Fruit fly (Drosophila melanogaster) whole organism, pupa: ENCODE results near the gene Vha14-2.

Experiments
- CG13204 ChIP-seq: fragments of 200-800 bp; sonication (Bioruptor generic); optimal IDR thresholded peaks from 2 replicates; lab custom pipeline; 2018; ENCODE audit warnings: missing biosample characterization, mild to moderate bottlenecking, missing genetic modification characterization, moderate library complexity
- CG14655 ChIP-seq: fragments of 200-800 bp; sonication (Bioruptor generic); optimal IDR thresholded peaks from 3 replicates; lab custom pipeline; 2017; ENCODE audit warnings: mild to moderate bottlenecking, missing biosample characterization, missing genetic modification reagents, missing genetic modification characterization
- CG17806 ChIP-seq: fragments of 200-800 bp; sonication (Bioruptor generic); optimal IDR thresholded peaks from 2 replicates; lab custom pipeline; 2018; ENCODE audit warnings: missing biosample characterization, mild to moderate bottlenecking, missing genetic modification characterization, moderate library complexity
- CG34367 ChIP-seq: fragments of 200-800 bp; sonication (Bioruptor generic); optimal IDR thresholded peaks from 2 replicates; lab custom pipeline; 2018; ENCODE audit warnings: missing biosample characterization, mild to moderate bottlenecking, missing genetic modification characterization
- CG8301 ChIP-seq: fragments of 200-800 bp; sonication (Bioruptor generic); optimal IDR thresholded peaks from 2 replicates; lab custom pipeline; 2018; ENCODE audit warnings: missing biosample characterization, mild to moderate bottlenecking, missing genetic modification characterization
- CG9948 ChIP-seq: fragments of 200-800 bp; sonication (Bioruptor generic); optimal IDR thresholded peaks from 2 replicates; lab custom pipeline; 2018; ENCODE audit warnings: missing biosample characterization, mild to moderate bottlenecking, missing genetic modification characterization, moderate library complexity
- D1 ChIP-seq: fragments of 200-800 bp; sonication (Bioruptor generic); optimal IDR thresholded peaks from 2 replicates; lab custom pipeline; 2018; ENCODE audit warnings: missing biosample characterization, mild to moderate bottlenecking, missing genetic modification characterization, moderate library complexity
- EcR ChIP-seq: fragments of 200-800 bp; sonication (Bioruptor generic); optimal IDR thresholded peaks from 3 replicates; lab custom pipeline; 2019; ENCODE audit warnings: missing biosample characterization, missing genetic modification characterization, mild to moderate bottlenecking, moderate library complexity, missing genetic modification reagents
- Ets98B ChIP-seq: fragments of 200-800 bp; sonication (Bioruptor generic); IDR thresholded peaks from 2 replicates; pipeline ENCODE4 v1.3.6; 2022; ENCODE audit warnings: missing biosample characterization, missing genetic modification characterization
- rn ChIP-seq: fragments of 200-800 bp; sonication (Bioruptor generic); IDR thresholded peaks from 2 replicates; pipeline ENCODE4 v1.3.6; 2022; ENCODE audit warnings: missing biosample characterization, missing genetic modification characterization

DNA sequence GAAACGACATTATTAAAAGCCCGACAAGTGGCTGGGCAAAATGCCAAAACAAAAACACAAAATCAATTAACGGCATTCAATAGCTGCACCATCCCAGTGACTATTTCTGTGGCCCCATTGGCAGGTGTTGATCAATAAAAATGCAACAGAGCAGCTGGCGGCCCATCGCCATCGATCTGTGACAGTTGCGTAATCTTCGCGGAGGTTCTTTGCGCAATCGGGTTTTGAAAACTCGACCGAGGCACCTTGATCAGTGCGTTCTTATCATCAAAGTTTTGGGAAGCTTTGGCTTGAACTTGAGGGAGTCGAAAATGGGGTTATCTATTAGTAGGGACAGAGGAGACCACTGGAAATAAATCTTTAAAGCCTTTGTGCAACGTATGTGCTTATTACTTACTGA lies 15.0 kb upstream of the Vha14-2 start:
- TF ChIP-seq CG9948 (tag; lab: Kevin White, UChicago), result no peak
- no peak for TF ChIP-seq CG8301 (tag; lab: Kevin White, UChicago)
- TF ChIP-seq CG34367 (tag; lab: Kevin White, UChicago), result no peak
- TF ChIP-seq CG13204 (GFP tag; lab: Kevin White, UChicago), result no peak
- no peak for TF ChIP-seq Ets98B (GFP tag; lab: Robert Waterston, UW)
- peak; percentile 28 for TF ChIP-seq EcR (GFP tag; lab: Kevin White, UChicago)
- no peak for TF ChIP-seq D1 (tag; lab: Kevin White, UChicago)
- TF ChIP-seq CG17806 (tag; lab: Kevin White, UChicago), result no peak
- no peak for TF ChIP-seq CG14655 (GFP tag; lab: Kevin White, UChicago)
- no peak for TF ChIP-seq rn (GFP tag; lab: Robert Waterston, UW)
